Worm (Caenorhabditis elegans) whole organism, L1 larva: ENCODE results near the gene slc-9B.1.

Experiments used
- C34B4.2 ChIP-seq: sonication (generic microtip); optimal IDR thresholded peaks from 2 replicates; lab custom pipeline; 2017; ENCODE audit warnings: mild to moderate bottlenecking, missing genetic modification characterization, missing compliant biosample characterization
- ceh-82 ChIP-seq, 3 experiments: fragments of 150-350 bp in 1 of 3; sonication (generic microtip) in 2 of 3; optimal IDR thresholded peaks; 2 replicates each; lab custom pipeline; 2014 to 2017; ENCODE audit warnings: missing biosample characterization in 3 of 3, missing genetic modification characterization in 3 of 3
- egl-27 ChIP-seq, 2 experiments: fragments of 150-350 bp in 1 of 2; sonication (generic microtip); optimal IDR thresholded peaks; 3 replicates each; lab custom pipeline; 2017 to 2018; ENCODE audit warnings: missing biosample characterization in 2 of 2, missing genetic modification characterization in 2 of 2, missing genetic modification reagents in 2 of 2
- fkh-10 ChIP-seq: sonication (generic microtip); optimal IDR thresholded peaks from 2 replicates; lab custom pipeline; 2017; ENCODE audit warnings: missing biosample characterization, missing genetic modification reagents, missing genetic modification characterization
- irx-1 ChIP-seq: sonication (generic microtip); optimal IDR thresholded peaks from 2 replicates; lab custom pipeline; 2016; ENCODE audit warnings: missing genetic modification characterization, missing compliant biosample characterization
- jun-1 ChIP-seq: fragments of 150-350 bp; optimal IDR thresholded peaks from 2 replicates; lab custom pipeline; 2014; ENCODE audit warnings: missing biosample characterization, missing genetic modification reagents, missing genetic modification characterization
- lin-13 ChIP-seq: fragments of 150-350 bp; optimal IDR thresholded peaks from 2 replicates; lab custom pipeline; 2014; ENCODE audit warnings: missing biosample characterization, missing genetic modification reagents, missing genetic modification characterization
- lin-15B ChIP-seq: fragments of 150-350 bp; sonication (generic microtip); optimal IDR thresholded peaks from 3 replicates; lab custom pipeline; 2014; ENCODE audit warnings: missing biosample characterization, missing genetic modification characterization
- lir-3 ChIP-seq: sonication (generic microtip); optimal IDR thresholded peaks from 2 replicates; lab custom pipeline; 2016; ENCODE audit warnings: mild to moderate bottlenecking, missing genetic modification characterization, moderate library complexity, missing compliant biosample characterization; ENCODE audit not compliant: poor library complexity
- nhr-19 ChIP-seq: fragments of 200-800 bp; sonication (Bioruptor generic); conservative IDR thresholded peaks from 2 replicates; pipeline ENCODE4 v1.3.6; 2022; ENCODE audit warnings: missing genetic modification characterization, missing compliant biosample characterization
- nhr-28 ChIP-seq: fragments of 150-350 bp; optimal IDR thresholded peaks from 2 replicates; lab custom pipeline; 2014; ENCODE audit warnings: missing biosample characterization, missing genetic modification characterization
- nhr-77 ChIP-seq: fragments of 150-350 bp; optimal IDR thresholded peaks from 2 replicates; lab custom pipeline; 2014; ENCODE audit warnings: missing biosample characterization, missing genetic modification characterization
- tlp-1 ChIP-seq: fragments of 150-350 bp; optimal IDR thresholded peaks from 2 replicates; lab custom pipeline; 2014; ENCODE audit warnings: missing biosample characterization, missing genetic modification characterization
- zip-4 ChIP-seq: fragments of 200-800 bp; sonication (Bioruptor generic); optimal IDR thresholded peaks from 2 replicates; lab custom pipeline; 2018; ENCODE audit warnings: mild to moderate bottlenecking, missing genetic modification characterization, moderate library complexity, missing compliant biosample characterization

DNA sequence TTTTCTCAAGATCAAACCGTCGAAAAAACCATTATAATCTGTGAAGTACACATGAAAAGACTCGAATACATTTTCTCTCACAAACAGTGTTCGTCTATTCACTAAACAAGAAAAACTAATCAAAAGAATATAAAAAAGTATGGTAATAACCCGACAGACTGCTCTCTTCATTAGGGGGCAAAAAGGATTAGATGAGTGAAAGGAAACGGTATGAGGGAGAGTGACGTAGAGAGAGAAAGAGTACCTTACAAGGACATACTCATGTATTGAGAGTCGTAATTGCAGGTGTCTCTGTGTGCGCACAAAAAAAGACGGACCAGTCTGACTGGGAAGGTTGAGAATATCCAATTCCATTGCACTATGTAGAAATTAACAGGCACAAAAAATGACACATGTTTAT is 29.7 kb upstream of the slc-9B.1 start:
- TF ChIP-seq nhr-19 (GFP tag; lab: Robert Waterston, UW) (no peak), irx-1 (no peak), jun-1 (no peak), egl-27 (tag; optimal IDR thresholded peaks at IDR 0.05; lab: Kevin White, UChicago) (no peak), zip-4 (GFP tag; lab: Kevin White, UChicago) (no peak), fkh-10 (GFP tag; lab: Kevin White, UChicago) (no peak), ceh-82 (tag; optimal IDR thresholded peaks at IDR 0.05; lab: Kevin White, UChicago) (no peak), nhr-77 (tag; lab: Kevin White, UChicago) (no peak), lir-3 (no peak), C34B4.2 (tag; lab: Kevin White, UChicago) (no peak), tlp-1 (tag; lab: Kevin White, UChicago) (no peak), lin-15B (tag; lab: Kevin White, UChicago) (no peak), nhr-28 (tag; lab: Kevin White, UChicago) (no peak), lin-13 (no peak)
